Worm (Caenorhabditis elegans) whole organism, L1 larva: ENCODE results near the gene T04H1.13.

Experiments
- ama-1 ChIP-seq: fragments of 150-350 bp; optimal IDR thresholded peaks from 2 replicates; lab custom pipeline; 2014
- ceh-8 ChIP-seq: fragments of 200-800 bp; sonication (Bioruptor generic); optimal IDR thresholded peaks from 2 replicates; lab custom pipeline; 2018; ENCODE audit warnings: mild to moderate bottlenecking, missing genetic modification characterization, moderate library complexity, missing compliant biosample characterization
- lin-14 ChIP-seq: fragments of 200-800 bp; sonication (Bioruptor generic); optimal IDR thresholded peaks from 2 replicates; lab custom pipeline; 2018; ENCODE audit warnings: mild to moderate bottlenecking, missing genetic modification characterization, moderate library complexity, missing compliant biosample characterization
- lsy-2 ChIP-seq, 2 experiments: fragments of 150-350 bp; optimal IDR thresholded peaks; 2 replicates each; lab custom pipeline; 2014; ENCODE audit warnings: missing biosample characterization in 2 of 2, missing genetic modification characterization in 2 of 2
- mep-1 ChIP-seq: fragments of 150-350 bp; optimal IDR thresholded peaks from 2 replicates; lab custom pipeline; 2014; ENCODE audit warnings: missing biosample characterization, missing genetic modification characterization
- nhr-76 ChIP-seq: sonication (generic microtip); optimal IDR thresholded peaks from 2 replicates; lab custom pipeline; 2017; ENCODE audit warnings: missing biosample characterization, missing genetic modification characterization
- skn-1 ChIP-seq: fragments of 150-350 bp; optimal IDR thresholded peaks from 2 replicates; lab custom pipeline; 2014; ENCODE audit warnings: missing biosample characterization, missing genetic modification characterization
- sup-37 ChIP-seq: fragments of 200-800 bp; sonication (Bioruptor generic); optimal IDR thresholded peaks from 2 replicates; lab custom pipeline; 2018; ENCODE audit warnings: mild to moderate bottlenecking, missing genetic modification characterization, missing compliant biosample characterization

- TF ChIP-seq ceh-8 (GFP tag; lab: Kevin White, UChicago), result no peak
- no peak for TF ChIP-seq nhr-76 (tag; lab: Kevin White, UChicago)
- TF ChIP-seq mep-1, result no peak
- peak; percentile 32 to 60 for TF ChIP-seq lsy-2 (tag; optimal IDR thresholded peaks at IDR 0.05; lab: Kevin White, UChicago)
- TF ChIP-seq lin-14, result peak; percentile 78
- no peak for TF ChIP-seq skn-1 (tag; lab: Kevin White, UChicago)
- no peak for TF ChIP-seq sup-37 (GFP tag; lab: Kevin White, UChicago)
- no peak for TF ChIP-seq ama-1 (lab: Kevin White, UChicago)
Observed at ce11 chrV:12235502-12235901, 9.3 kb downstream of the T04H1.13 start.
